Worm (Caenorhabditis elegans) whole organism, L1 larva: ENCODE measurements around the gene K08H10.10.

ENCODE experiments used
- C04F5.9 ChIP-seq: sonication (generic microtip); optimal IDR thresholded peaks from 2 replicates; lab custom pipeline; 2016; ENCODE audit warnings: missing genetic modification characterization, missing compliant biosample characterization
- C16A3.4 ChIP-seq: fragments of 150-350 bp; optimal IDR thresholded peaks from 2 replicates; lab custom pipeline; 2014; ENCODE audit warnings: missing biosample characterization, missing genetic modification characterization
- F16B12.6 ChIP-seq: fragments of 150-350 bp; optimal IDR thresholded peaks from 2 replicates; lab custom pipeline; 2014; ENCODE audit warnings: missing biosample characterization, missing genetic modification characterization
- blmp-1 ChIP-seq: fragments of 150-350 bp; optimal IDR thresholded peaks from 2 replicates; lab custom pipeline; 2014; ENCODE audit warnings: missing biosample characterization, missing genetic modification characterization
- ceh-8 ChIP-seq: fragments of 200-800 bp; sonication (Bioruptor generic); optimal IDR thresholded peaks from 2 replicates; lab custom pipeline; 2018; ENCODE audit warnings: mild to moderate bottlenecking, missing genetic modification characterization, moderate library complexity, missing compliant biosample characterization
- ceh-88 ChIP-seq: fragments of 200-800 bp; sonication (Bioruptor generic); IDR thresholded peaks from 2 replicates; pipeline ENCODE4 v1.3.6; 2022; ENCODE audit warnings: missing genetic modification characterization, missing compliant biosample characterization
- efl-1 ChIP-seq, 4 experiments: fragments of 150-350 bp; optimal IDR thresholded peaks in 3 of 4; peaks in 1 of 4; 1 replicate in 1 of 4; 2 replicates in 3 of 4; lab custom pipeline; 2014; ENCODE audit warnings: missing biosample characterization in 2 of 4, missing genetic modification characterization in 2 of 4, missing genetic modification reagents in 2 of 4
- egl-27 ChIP-seq, 2 experiments: fragments of 150-350 bp in 1 of 2; sonication (generic microtip); optimal IDR thresholded peaks; 3 replicates each; lab custom pipeline; 2017 to 2018; ENCODE audit warnings: missing biosample characterization in 2 of 2, missing genetic modification characterization in 2 of 2, missing genetic modification reagents in 2 of 2
- elt-2 ChIP-seq: sonication (generic microtip); optimal IDR thresholded peaks from 2 replicates; lab custom pipeline; 2016; ENCODE audit warnings: missing genetic modification characterization, mild to moderate bottlenecking, inconsistent platforms, missing compliant biosample characterization, missing genetic modification reagents
- elt-3 ChIP-seq, 6 experiments: fragments of 150-350 bp in 1 of 6; sonication (generic microtip); optimal IDR thresholded peaks; 2 replicates each; lab custom pipeline; 2017 to 2018; ENCODE audit warnings: missing biosample characterization in 6 of 6, missing genetic modification characterization in 6 of 6, inconsistent platforms in 1 of 6
- fkh-4 ChIP-seq: sonication (generic microtip); optimal IDR thresholded peaks from 2 replicates; lab custom pipeline; 2016; ENCODE audit warnings: missing compliant biosample characterization, missing genetic modification characterization, borderline replicate concordance
- fos-1 ChIP-seq: fragments of 150-350 bp; optimal IDR thresholded peaks from 2 replicates; lab custom pipeline; 2014; ENCODE audit warnings: missing biosample characterization, missing genetic modification characterization
- hlh-17 ChIP-seq: fragments of 200-800 bp; sonication (Bioruptor generic); optimal IDR thresholded peaks from 2 replicates; lab custom pipeline; 2018; ENCODE audit warnings: missing genetic modification characterization, mild to moderate bottlenecking, missing compliant biosample characterization, moderate library complexity, borderline replicate concordance
- hlh-4 ChIP-seq: sonication (generic microtip); optimal IDR thresholded peaks from 2 replicates; lab custom pipeline; 2016; ENCODE audit warnings: mild to moderate bottlenecking, missing genetic modification characterization, missing compliant biosample characterization
- hpl-2 ChIP-seq: fragments of 150-350 bp; optimal IDR thresholded peaks from 2 replicates; lab custom pipeline; 2014; ENCODE audit warnings: missing biosample characterization, missing genetic modification reagents, missing genetic modification characterization
- lin-13 ChIP-seq: fragments of 150-350 bp; optimal IDR thresholded peaks from 2 replicates; lab custom pipeline; 2014; ENCODE audit warnings: missing biosample characterization, missing genetic modification reagents, missing genetic modification characterization
- lin-14 ChIP-seq: fragments of 200-800 bp; sonication (Bioruptor generic); optimal IDR thresholded peaks from 2 replicates; lab custom pipeline; 2018; ENCODE audit warnings: mild to moderate bottlenecking, missing genetic modification characterization, moderate library complexity, missing compliant biosample characterization
- lin-15B ChIP-seq: fragments of 150-350 bp; sonication (generic microtip); optimal IDR thresholded peaks from 3 replicates; lab custom pipeline; 2014; ENCODE audit warnings: missing biosample characterization, missing genetic modification characterization
- lin-35 ChIP-seq, 2 experiments: fragments of 150-350 bp; optimal IDR thresholded peaks; 2 replicates each; lab custom pipeline; 2014; ENCODE audit warnings: missing biosample characterization in 2 of 2, missing genetic modification characterization in 2 of 2, missing genetic modification reagents in 2 of 2
- lsy-2 ChIP-seq, 2 experiments: fragments of 150-350 bp; optimal IDR thresholded peaks; 2 replicates each; lab custom pipeline; 2014; ENCODE audit warnings: missing biosample characterization in 2 of 2, missing genetic modification characterization in 2 of 2
- mdl-1 ChIP-seq, 2 experiments: fragments of 150-350 bp; optimal IDR thresholded peaks; 2 replicates each; lab custom pipeline; 2014 to 2017; ENCODE audit warnings: missing biosample characterization in 2 of 2, missing genetic modification characterization in 2 of 2, inconsistent platforms in 1 of 2
- mep-1 ChIP-seq: fragments of 150-350 bp; optimal IDR thresholded peaks from 2 replicates; lab custom pipeline; 2014; ENCODE audit warnings: missing biosample characterization, missing genetic modification characterization
- nhr-11 ChIP-seq: fragments of 150-350 bp; optimal IDR thresholded peaks from 2 replicates; lab custom pipeline; 2014; ENCODE audit warnings: missing biosample characterization, missing genetic modification characterization
- nhr-19 ChIP-seq: fragments of 200-800 bp; sonication (Bioruptor generic); conservative IDR thresholded peaks from 2 replicates; pipeline ENCODE4 v1.3.6; 2022; ENCODE audit warnings: missing genetic modification characterization, missing compliant biosample characterization
- nhr-20 ChIP-seq: sonication (generic microtip); optimal IDR thresholded peaks from 2 replicates; lab custom pipeline; 2016; ENCODE audit warnings: mild to moderate bottlenecking, missing genetic modification characterization, missing compliant biosample characterization
- nhr-47 ChIP-seq: sonication (generic microtip); optimal IDR thresholded peaks from 2 replicates; lab custom pipeline; 2016; ENCODE audit warnings: mild to moderate bottlenecking, missing genetic modification characterization, moderate library complexity, missing compliant biosample characterization
- nhr-71 ChIP-seq: sonication (generic microtip); optimal IDR thresholded peaks from 2 replicates; lab custom pipeline; 2016; ENCODE audit warnings: mild to moderate bottlenecking, missing genetic modification characterization, moderate library complexity, missing compliant biosample characterization
- nhr-76 ChIP-seq: sonication (generic microtip); optimal IDR thresholded peaks from 2 replicates; lab custom pipeline; 2017; ENCODE audit warnings: missing biosample characterization, missing genetic modification characterization
- nhr-77 ChIP-seq: fragments of 150-350 bp; optimal IDR thresholded peaks from 2 replicates; lab custom pipeline; 2014; ENCODE audit warnings: missing biosample characterization, missing genetic modification characterization
- nhr-84 ChIP-seq: sonication (generic microtip); optimal IDR thresholded peaks from 2 replicates; lab custom pipeline; 2017; ENCODE audit warnings: missing biosample characterization, missing genetic modification characterization
- nhr-85 ChIP-seq: sonication (generic microtip); peaks from one replicate; lab custom pipeline; 2016; ENCODE audit warnings: missing genetic modification characterization, inconsistent platforms, missing compliant biosample characterization
- nhr-90 ChIP-seq: sonication (generic microtip); optimal IDR thresholded peaks from 2 replicates; lab custom pipeline; 2016; ENCODE audit warnings: mild to moderate bottlenecking, missing genetic modification characterization, missing compliant biosample characterization; ENCODE audit not compliant: poor library complexity
- pax-3 ChIP-seq: fragments of 200-800 bp; sonication (Bioruptor generic); optimal IDR thresholded peaks from 2 replicates; lab custom pipeline; 2018; ENCODE audit warnings: mild to moderate bottlenecking, missing genetic modification characterization, moderate library complexity, missing compliant biosample characterization
- rnt-1 ChIP-seq: sonication (generic microtip); optimal IDR thresholded peaks from 2 replicates; lab custom pipeline; 2016; ENCODE audit warnings: mild to moderate bottlenecking, missing genetic modification characterization, moderate library complexity, missing compliant biosample characterization
- snpc-4 ChIP-seq: fragments of 150-350 bp; optimal IDR thresholded peaks from 2 replicates; lab custom pipeline; 2014; ENCODE audit warnings: missing biosample characterization, missing genetic modification characterization
- snu-23 ChIP-seq: sonication (generic microtip); optimal IDR thresholded peaks from 2 replicates; lab custom pipeline; 2016; ENCODE audit warnings: missing genetic modification characterization, missing compliant biosample characterization
- sox-4 ChIP-seq: sonication (generic microtip); optimal IDR thresholded peaks from 2 replicates; lab custom pipeline; 2016; ENCODE audit warnings: missing genetic modification characterization, missing compliant biosample characterization
- sup-37 ChIP-seq: fragments of 200-800 bp; sonication (Bioruptor generic); optimal IDR thresholded peaks from 2 replicates; lab custom pipeline; 2018; ENCODE audit warnings: mild to moderate bottlenecking, missing genetic modification characterization, missing compliant biosample characterization
- tbx-2 ChIP-seq: sonication (generic microtip); optimal IDR thresholded peaks from 2 replicates; lab custom pipeline; 2016; ENCODE audit warnings: missing genetic modification characterization, missing compliant biosample characterization
- tlp-1 ChIP-seq: fragments of 150-350 bp; optimal IDR thresholded peaks from 2 replicates; lab custom pipeline; 2014; ENCODE audit warnings: missing biosample characterization, missing genetic modification characterization
- unc-130 ChIP-seq: fragments of 150-350 bp; optimal IDR thresholded peaks from 2 replicates; lab custom pipeline; 2017; ENCODE audit warnings: missing biosample characterization, missing genetic modification characterization, inconsistent platforms
- unc-62 ChIP-seq: fragments of 150-350 bp; optimal IDR thresholded peaks from 2 replicates; lab custom pipeline; 2014; ENCODE audit warnings: missing biosample characterization, missing genetic modification reagents, missing genetic modification characterization
- unc-86 ChIP-seq: sonication (generic microtip); optimal IDR thresholded peaks from 2 replicates; lab custom pipeline; 2016; ENCODE audit warnings: missing genetic modification characterization, missing compliant biosample characterization
- vab-15 ChIP-seq: sonication (generic microtip); optimal IDR thresholded peaks from 2 replicates; lab custom pipeline; 2017; ENCODE audit warnings: missing genotype, mild to moderate bottlenecking, missing genetic modification characterization, missing compliant biosample characterization
- ztf-11 ChIP-seq, 2 experiments: sonication (generic microtip); optimal IDR thresholded peaks; 2 replicates each; lab custom pipeline; 2016 to 2017; ENCODE audit warnings: missing genetic modification characterization in 2 of 2, missing biosample characterization in 1 of 2, missing compliant biosample characterization in 1 of 2
- ztf-4 ChIP-seq: fragments of 150-350 bp; optimal IDR thresholded peaks from 2 replicates; lab custom pipeline; 2014; ENCODE audit warnings: missing biosample characterization, missing genetic modification characterization

Gene K08H10.10

ce11 chrV:10036275-10036674, 35.4 kb downstream of the K08H10.10 start, which contains the start of gene T06E8.2 (continued):
- TF ChIP-seq nhr-90 (tag; lab: Kevin White, UChicago) (peak; percentile 18), lin-13 (GFP tag; lab: Kevin White, UChicago) (peak; percentile 13), mdl-1 (tag; optimal IDR thresholded peaks at IDR 0.05; lab: Kevin White, UChicago) (peak in 1 of 2 experiments; percentile 64), egl-27 (tag; optimal IDR thresholded peaks at IDR 0.05; lab: Kevin White, UChicago) (peak in 1 of 2 experiments; percentile 15), fkh-4 (tag; lab: Kevin White, UChicago) (peak; percentile 37), rnt-1 (peak; percentile 52)

ce11 chrV:10037040-10037439, 36.2 kb downstream of the K08H10.10 start, which contains the start of gene F57A8.1:
F57A8.1 (plus strand) TSS chrV:10037340.
- TF ChIP-seq rnt-1 (no peak), sup-37 (GFP tag; lab: Kevin White, UChicago) (no peak)

- no peak for TF ChIP-seq nhr-84 (tag; lab: Kevin White, UChicago)
- peak; percentile 28 for TF ChIP-seq unc-86 (tag; lab: Kevin White, UChicago)
- TF ChIP-seq lin-15B = no peak
- no peak for TF ChIP-seq hpl-2 (GFP tag; lab: Kevin White, UChicago)
- peak; percentile 79 for TF ChIP-seq lin-14 (GFP tag; lab: Kevin White, UChicago)
- TF ChIP-seq nhr-85 = peak; percentile 73
- peak; percentile 75 for TF ChIP-seq snu-23 (GFP tag; lab: Kevin White, UChicago)
- no peak for TF ChIP-seq sox-4 (tag; lab: Kevin White, UChicago)
- peak in 1 of 2 experiments; percentile 34 for TF ChIP-seq egl-27 (tag; optimal IDR thresholded peaks at IDR 0.05; lab: Kevin White, UChicago)
- TF ChIP-seq mep-1 (tag; lab: Kevin White, UChicago) = peak; percentile 78
- peak; percentile 66 for TF ChIP-seq tbx-2 (tag; lab: Kevin White, UChicago)
- no peak for TF ChIP-seq nhr-76 (tag; lab: Kevin White, UChicago)
- TF ChIP-seq snpc-4 (tag; lab: Kevin White, UChicago) = no peak
- TF ChIP-seq ztf-4 (tag; lab: Kevin White, UChicago) = peak; percentile 63
- peak; percentile 48 for TF ChIP-seq nhr-19 (GFP tag; lab: Robert Waterston, UW)
- peak in 1 of 2 experiments; percentile 60 for TF ChIP-seq mdl-1 (tag; optimal IDR thresholded peaks at IDR 0.05; lab: Kevin White, UChicago)
- TF ChIP-seq ztf-11 (tag; optimal IDR thresholded peaks at IDR 0.05; lab: Kevin White, UChicago) = peak in 1 of 2 experiments; percentile 7
- TF ChIP-seq nhr-20 = peak; percentile 85
- TF ChIP-seq efl-1 (optimal IDR thresholded peaks at IDR 0.05; lab: Kevin White, UChicago) = peak; percentile 62 to 69
- no peak for TF ChIP-seq efl-1 (GFP tag; optimal IDR thresholded peaks at IDR 0.05 in 1 of 2; lab: Kevin White, UChicago)
- TF ChIP-seq ceh-88 (GFP tag; lab: Robert Waterston, UW) = no peak
- TF ChIP-seq C04F5.9 (tag; lab: Kevin White, UChicago) = no peak
- peak; percentile 45 for TF ChIP-seq rnt-1
- TF ChIP-seq hlh-17 (GFP tag; lab: Kevin White, UChicago) = no peak
- TF ChIP-seq elt-3 (tag; optimal IDR thresholded peaks at IDR 0.05; lab: Kevin White, UChicago) = peak in 3 of 6 experiments; percentile 7 to 49 (median 41)
- TF ChIP-seq fos-1 (tag; lab: Kevin White, UChicago) = peak; percentile 51
- peak; percentile 33 for TF ChIP-seq lin-13 (GFP tag; lab: Kevin White, UChicago)
- peak; percentile 61 for TF ChIP-seq nhr-77
- no peak for TF ChIP-seq pax-3
- TF ChIP-seq nhr-90 (tag; lab: Kevin White, UChicago) = peak; percentile 68
- TF ChIP-seq unc-62 (GFP tag; lab: Kevin White, UChicago) = no peak
- peak; percentile 78 for TF ChIP-seq nhr-71 (tag; lab: Kevin White, UChicago)
- TF ChIP-seq blmp-1 (tag; lab: Kevin White, UChicago) = peak; percentile 91
- TF ChIP-seq C16A3.4 (tag; lab: Kevin White, UChicago) = peak; percentile 28
- no peak for TF ChIP-seq hlh-4 (tag; lab: Kevin White, UChicago)
- TF ChIP-seq F16B12.6 (tag; lab: Kevin White, UChicago) = peak; percentile 2
- peak; percentile 25 for TF ChIP-seq ceh-8 (GFP tag; lab: Kevin White, UChicago)
- no peak for TF ChIP-seq vab-15 (tag; lab: Kevin White, UChicago)
- no peak for TF ChIP-seq tlp-1
- TF ChIP-seq unc-130 = no peak
- no peak for TF ChIP-seq nhr-11
- no peak for TF ChIP-seq fkh-4 (tag; lab: Kevin White, UChicago)
- peak; percentile 61 to 64 for TF ChIP-seq lin-35 (GFP tag; optimal IDR thresholded peaks at IDR 0.05; lab: Kevin White, UChicago)
- TF ChIP-seq lsy-2 (tag; optimal IDR thresholded peaks at IDR 0.05; lab: Kevin White, UChicago) = peak; percentile 64 to 91
- peak; percentile 85 for TF ChIP-seq elt-2 (tag; lab: Kevin White, UChicago)
- peak; percentile 63 for TF ChIP-seq nhr-47 (tag; lab: Kevin White, UChicago)
Observed at ce11 chrV:10039837-10040236, 39.0 kb downstream of the K08H10.10 start.
